Fruit fly (Drosophila melanogaster) whole organism, adult: ENCODE data around the gene CG7164.

ENCODE experiments used
- CG11617 ChIP-seq: fragments of 200-800 bp; sonication (Bioruptor generic); optimal IDR thresholded peaks from 2 replicates; lab custom pipeline; 2017; ENCODE audit warnings: mild to moderate bottlenecking, missing biosample characterization, missing genetic modification reagents, missing genetic modification characterization
- CG12768 ChIP-seq: fragments of 200-800 bp; sonication (Bioruptor generic); optimal IDR thresholded peaks from 2 replicates; lab custom pipeline; 2017; ENCODE audit warnings: missing biosample characterization, missing genetic modification characterization, mild to moderate bottlenecking, moderate library complexity, missing genetic modification reagents
- CG14711 ChIP-seq: fragments of 200-800 bp; sonication (Bioruptor generic); optimal IDR thresholded peaks from 2 replicates; lab custom pipeline; 2018; ENCODE audit warnings: missing biosample characterization, mild to moderate bottlenecking, missing genetic modification characterization, moderate library complexity
- CG1620 ChIP-seq: fragments of 200-800 bp; sonication (Bioruptor generic); optimal IDR thresholded peaks from 2 replicates; lab custom pipeline; 2016; ENCODE audit warnings: missing biosample characterization, missing genetic modification characterization
- CG33017 ChIP-seq: fragments of 200-800 bp; sonication (Bioruptor generic); optimal IDR thresholded peaks from 2 replicates; lab custom pipeline; 2018; ENCODE audit warnings: missing biosample characterization, mild to moderate bottlenecking, missing genetic modification characterization, moderate library complexity
- CG5204 ChIP-seq: fragments of 200-800 bp; sonication (Bioruptor generic); optimal IDR thresholded peaks from 2 replicates; lab custom pipeline; 2016; ENCODE audit warnings: missing biosample characterization, missing genetic modification characterization
- CG7045 ChIP-seq: fragments of 200-800 bp; sonication (Bioruptor generic); optimal IDR thresholded peaks from 2 replicates; lab custom pipeline; 2017; ENCODE audit warnings: missing biosample characterization, mild to moderate bottlenecking, missing genetic modification characterization
- CG7101 ChIP-seq: fragments of 200-800 bp; sonication (Bioruptor generic); optimal IDR thresholded peaks from 2 replicates; lab custom pipeline; 2018; ENCODE audit warnings: missing biosample characterization, mild to moderate bottlenecking, missing genetic modification characterization, moderate library complexity
- Clk ChIP-seq: fragments of 200-800 bp; sonication (Bioruptor generic); optimal IDR thresholded peaks from 2 replicates; lab custom pipeline; 2017; ENCODE audit warnings: missing biosample characterization, missing genetic modification characterization
- Crg-1 ChIP-seq: fragments of 200-800 bp; sonication (Bioruptor generic); optimal IDR thresholded peaks from 2 replicates; lab custom pipeline; 2016; ENCODE audit warnings: missing biosample characterization, missing genetic modification characterization
- Hr96 ChIP-seq: fragments of 200-800 bp; sonication (Bioruptor generic); optimal IDR thresholded peaks from 2 replicates; lab custom pipeline; 2016; ENCODE audit warnings: missing biosample characterization, missing genetic modification characterization
- Mnt ChIP-seq: fragments of 200-800 bp; sonication (Bioruptor generic); optimal IDR thresholded peaks from 2 replicates; lab custom pipeline; 2016; ENCODE audit warnings: missing biosample characterization, mild to moderate bottlenecking, missing genetic modification characterization
- bab1 ChIP-seq: fragments of 200-800 bp; sonication (Bioruptor generic); optimal IDR thresholded peaks from 3 replicates; lab custom pipeline; 2019; ENCODE audit warnings: missing biosample characterization, mild to moderate bottlenecking, missing genetic modification characterization, moderate library complexity
- cic ChIP-seq: fragments of 200-800 bp; sonication (Bioruptor generic); optimal IDR thresholded peaks from 2 replicates; lab custom pipeline; 2017; ENCODE audit warnings: missing biosample characterization, mild to moderate bottlenecking, missing genetic modification characterization, moderate library complexity
- cnc ChIP-seq, 2 experiments: fragments of >200 bp; optimal IDR thresholded peaks; 2 replicates each; lab custom pipeline; 2017
- kay ChIP-seq: fragments of 200-800 bp; sonication (Bioruptor generic); peaks from one replicate; lab custom pipeline; 2016; ENCODE audit warnings: missing biosample characterization, missing genetic modification characterization, borderline replicate concordance
- ovo ChIP-seq: fragments of 200-800 bp; sonication (Bioruptor generic); optimal IDR thresholded peaks from 2 replicates; lab custom pipeline; 2016; ENCODE audit warnings: missing biosample characterization, missing genetic modification characterization
- pad ChIP-seq: fragments of 200-800 bp; sonication (Bioruptor generic); optimal IDR thresholded peaks from 3 replicates; lab custom pipeline; 2017; ENCODE audit warnings: missing biosample characterization, missing genetic modification characterization, mild to moderate bottlenecking, moderate library complexity, missing genetic modification reagents
- tj ChIP-seq: fragments of 200-800 bp; sonication (Bioruptor generic); optimal IDR thresholded peaks from 3 replicates; lab custom pipeline; 2017; ENCODE audit warnings: missing biosample characterization, mild to moderate bottlenecking, missing genetic modification characterization, moderate library complexity
- toe ChIP-seq: fragments of 200-800 bp; sonication (Bioruptor generic); optimal IDR thresholded peaks from 2 replicates; lab custom pipeline; 2016; ENCODE audit warnings: missing biosample characterization, missing genetic modification characterization

Gene CG7164

dm6 chr2L:7750631-7751161, 30.6 kb upstream of the CG7164 start:
- TF ChIP-seq Crg-1 (GFP tag; lab: Kevin White, UChicago) (no peak), Mnt (GFP tag; lab: Kevin White, UChicago) (no peak), cic (no peak), kay (GFP tag; lab: Kevin White, UChicago) (no peak), CG7101 (tag; lab: Kevin White, UChicago) (no peak), bab1 (GFP tag; lab: Kevin White, UChicago) (no peak), pad (no peak), ovo (GFP tag; lab: Kevin White, UChicago) (no peak), toe (GFP tag; lab: Kevin White, UChicago) (no peak), tj (GFP tag; lab: Kevin White, UChicago) (no peak), CG7045 (GFP tag; lab: Kevin White, UChicago) (no peak), CG11617 (GFP tag; lab: Kevin White, UChicago) (no peak), CG1620 (GFP tag; lab: Kevin White, UChicago) (no peak), Clk (GFP tag; lab: Kevin White, UChicago) (no peak), Hr96 (GFP tag; lab: Kevin White, UChicago) (no peak), cnc (optimal IDR thresholded peaks at IDR 0.05; lab: Kevin White, UChicago) (no peak), CG33017 (no peak), CG14711 (no peak), CG5204 (GFP tag; lab: Kevin White, UChicago) (no peak), CG12768 (GFP tag; lab: Kevin White, UChicago) (no peak)

DNA sequence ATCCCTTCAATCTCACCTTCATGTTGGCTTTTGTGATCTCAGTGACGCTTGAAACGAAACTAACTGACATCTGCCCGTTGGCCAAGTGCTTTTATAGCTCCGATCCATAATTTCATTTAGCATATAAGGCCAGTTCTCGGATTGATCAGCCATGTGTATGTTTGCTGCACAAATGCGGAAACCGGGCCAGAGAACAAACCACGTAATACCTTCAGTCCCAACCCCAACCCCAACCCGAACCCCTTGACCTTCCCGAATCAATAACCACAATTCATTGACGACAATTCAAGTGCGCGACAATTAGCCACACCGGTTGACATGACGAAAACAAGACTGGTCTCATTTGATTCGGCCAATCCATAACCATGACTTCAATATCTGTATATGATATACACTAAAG, 28.2 kb upstream of the CG7164 start, which contains the start of gene CG7203:
TSS of gene CG7203 (minus strand) at position 101 of the 400 bp plus-strand sequence.
- no peak for TF ChIP-seq CG33017
- no peak for TF ChIP-seq CG7045 (GFP tag; lab: Kevin White, UChicago)
- no peak for TF ChIP-seq CG5204 (GFP tag; lab: Kevin White, UChicago)
- no peak for TF ChIP-seq tj (GFP tag; lab: Kevin White, UChicago)
- TF ChIP-seq cnc (optimal IDR thresholded peaks at IDR 0.05; lab: Kevin White, UChicago): no peak
- TF ChIP-seq CG14711: no peak
- TF ChIP-seq ovo (GFP tag; lab: Kevin White, UChicago): no peak
- no peak for TF ChIP-seq CG7101 (tag; lab: Kevin White, UChicago)
- no peak for TF ChIP-seq CG1620 (GFP tag; lab: Kevin White, UChicago)
- TF ChIP-seq kay (GFP tag; lab: Kevin White, UChicago): no peak
- no peak for TF ChIP-seq CG12768 (GFP tag; lab: Kevin White, UChicago)
- TF ChIP-seq cic: no peak
- TF ChIP-seq Hr96 (GFP tag; lab: Kevin White, UChicago): no peak

- TF ChIP-seq CG7045 (GFP tag; lab: Kevin White, UChicago) (no peak), bab1 (GFP tag; lab: Kevin White, UChicago) (no peak), CG33017 (no peak)
Measured at dm6 chr2L:7753874-7754273, 27.4 kb upstream of the CG7164 start, which contains the start of gene CG46025. Gene CG46025, plus strand, starts transcription at chr2L:7754174.

DNA sequence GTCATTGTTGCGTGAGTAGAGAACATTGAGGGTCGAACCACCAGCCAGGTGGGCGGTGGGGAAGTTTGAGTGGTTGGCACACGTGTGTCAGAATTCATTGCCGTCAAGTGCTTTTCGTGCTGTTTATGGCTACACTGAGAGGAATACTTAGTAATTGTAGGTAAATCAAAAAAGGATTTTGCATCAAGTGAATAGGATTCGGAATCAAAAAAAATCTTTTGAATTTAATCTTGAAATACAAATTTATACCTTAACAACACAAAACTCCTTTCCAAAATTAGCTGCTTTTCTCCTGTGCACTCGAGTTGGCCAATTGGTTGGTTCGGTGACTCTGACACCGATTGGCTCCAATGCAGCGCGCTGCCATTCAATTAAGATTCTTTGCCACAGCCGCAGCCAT, 26.7 kb upstream of the CG7164 start:
- no peak for TF ChIP-seq bab1 (GFP tag; lab: Kevin White, UChicago)
- no peak for TF ChIP-seq CG7045 (GFP tag; lab: Kevin White, UChicago)
- no peak for TF ChIP-seq pad
- no peak for TF ChIP-seq toe (GFP tag; lab: Kevin White, UChicago)
- no peak for TF ChIP-seq CG5204 (GFP tag; lab: Kevin White, UChicago)
- no peak for TF ChIP-seq Clk (GFP tag; lab: Kevin White, UChicago)
- no peak for TF ChIP-seq CG1620 (GFP tag; lab: Kevin White, UChicago)

DNA sequence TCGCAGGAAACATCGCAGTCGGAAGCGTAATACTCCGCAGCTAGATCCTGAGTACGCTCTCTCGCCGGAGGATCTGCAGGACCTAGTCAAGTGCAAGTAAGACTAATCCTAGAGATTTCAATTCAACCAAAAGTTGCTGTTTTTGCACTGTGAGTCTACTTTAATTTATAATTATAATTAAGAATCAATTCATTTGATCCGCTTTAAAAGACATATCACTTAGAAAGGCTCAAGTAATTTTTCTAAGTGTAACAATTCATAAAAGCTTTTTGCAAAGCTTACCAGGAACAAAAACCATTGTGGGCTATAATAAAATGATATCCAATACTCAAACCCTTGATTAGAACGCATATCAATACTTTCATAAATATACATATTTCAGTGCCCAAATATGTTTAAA, 24.4 kb upstream of the CG7164 start:
- TF ChIP-seq cnc (optimal IDR thresholded peaks at IDR 0.05; lab: Kevin White, UChicago) (no peak), Crg-1 (GFP tag; lab: Kevin White, UChicago) (no peak), CG7101 (tag; lab: Kevin White, UChicago) (no peak), CG7045 (GFP tag; lab: Kevin White, UChicago) (no peak), cic (no peak), Mnt (GFP tag; lab: Kevin White, UChicago) (no peak), pad (no peak)

- no peak for TF ChIP-seq CG33017
- no peak for TF ChIP-seq Hr96 (GFP tag; lab: Kevin White, UChicago)
Measured at dm6 chr2L:7767328-7767727, 13.9 kb upstream of the CG7164 start, which contains the start of gene CG7191. Gene CG7191, plus strand, starts transcription at chr2L:7767628.

dm6 chr2L:7771891-7772290, 9.4 kb upstream of the CG7164 start:
- TF ChIP-seq CG33017 (no peak), CG1620 (GFP tag; lab: Kevin White, UChicago) (no peak)

DNA sequence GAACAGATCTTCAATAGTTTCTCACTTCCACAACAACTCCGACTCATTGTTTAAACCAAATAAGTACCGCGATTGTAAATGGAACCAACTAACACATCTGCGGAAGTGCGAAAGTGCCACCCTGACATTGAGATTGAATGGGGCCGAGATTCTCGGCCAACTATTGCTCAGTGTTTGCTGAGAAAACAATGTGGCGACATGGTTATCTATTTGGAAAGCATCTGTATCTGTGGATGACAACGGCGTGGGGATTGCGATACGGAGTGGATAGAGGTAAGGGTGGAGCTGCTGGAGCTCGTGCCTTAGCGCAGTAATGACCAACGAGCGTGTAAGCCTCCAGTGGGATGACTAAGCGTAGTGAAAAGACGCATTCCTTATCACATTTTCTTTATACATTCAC, 6.0 kb upstream of the CG7164 start:
- TF ChIP-seq CG7101 (tag; lab: Kevin White, UChicago) (peak; percentile 0), CG7045 (GFP tag; lab: Kevin White, UChicago) (peak; percentile 53), cic (peak; percentile 65), Hr96 (GFP tag; lab: Kevin White, UChicago) (no peak), Mnt (GFP tag; lab: Kevin White, UChicago) (no peak)
